Worm (Caenorhabditis elegans) whole organism, late embryonic: Measurements from ENCODE around the gene npp-23.
A peak's percentile ranks its signal among the peaks of the same experiment; 100 is the strongest.

ENCODE experiments used
- C08G9.2 ChIP-seq: sonication (generic microtip); optimal IDR thresholded peaks from 2 replicates; lab custom pipeline; 2016; ENCODE audit warnings: mild to moderate bottlenecking, missing genetic modification characterization, moderate library complexity, missing compliant biosample characterization
- F13H6.1 ChIP-seq: sonication (generic microtip); optimal IDR thresholded peaks from 2 replicates; lab custom pipeline; 2016; ENCODE audit warnings: missing genetic modification characterization, missing compliant biosample characterization
- K02D7.2 ChIP-seq: sonication (generic microtip); optimal IDR thresholded peaks from 2 replicates; lab custom pipeline; 2017; ENCODE audit warnings: mild to moderate bottlenecking, missing genetic modification characterization, missing compliant biosample characterization
- ahr-1 ChIP-seq: sonication (generic microtip); optimal IDR thresholded peaks from 2 replicates; lab custom pipeline; 2016; ENCODE audit warnings: missing genetic modification characterization, missing compliant biosample characterization
- ama-1 ChIP-seq: fragments of 150-350 bp; optimal IDR thresholded peaks from 2 replicates; lab custom pipeline; 2014
- ceh-14 ChIP-seq: sonication (generic microtip); optimal IDR thresholded peaks from 2 replicates; lab custom pipeline; 2016; ENCODE audit warnings: missing genotype, missing genetic modification characterization, missing compliant biosample characterization
- ceh-2 ChIP-seq: sonication (generic microtip); optimal IDR thresholded peaks from 2 replicates; lab custom pipeline; 2016; ENCODE audit warnings: missing genotype, missing genetic modification characterization, missing compliant biosample characterization
- ceh-24 ChIP-seq: sonication (generic microtip); optimal IDR thresholded peaks from 2 replicates; lab custom pipeline; 2016; ENCODE audit warnings: mild to moderate bottlenecking, missing genetic modification characterization, missing compliant biosample characterization
- ceh-30 ChIP-seq: fragments of 150-350 bp; optimal IDR thresholded peaks from 2 replicates; lab custom pipeline; 2014; ENCODE audit warnings: missing biosample characterization, missing genetic modification characterization
- ceh-34 ChIP-seq: sonication (generic microtip); optimal IDR thresholded peaks from 2 replicates; lab custom pipeline; 2016; ENCODE audit warnings: mild to moderate bottlenecking, missing genetic modification characterization, missing compliant biosample characterization
- ceh-45 ChIP-seq: fragments of 200-800 bp; sonication (Bioruptor generic); IDR thresholded peaks from 2 replicates; pipeline ENCODE4 v1.3.6; 2022; ENCODE audit warnings: missing genetic modification reagents, missing genetic modification characterization, missing compliant biosample characterization
- ceh-48 ChIP-seq: sonication (generic microtip); optimal IDR thresholded peaks from 2 replicates; lab custom pipeline; 2016; ENCODE audit warnings: missing genetic modification characterization, inconsistent platforms, missing compliant biosample characterization
- ceh-9 ChIP-seq: sonication (generic microtip); optimal IDR thresholded peaks from 2 replicates; lab custom pipeline; 2016; ENCODE audit warnings: mild to moderate bottlenecking, missing genetic modification characterization, inconsistent platforms, missing compliant biosample characterization
- che-1 ChIP-seq: sonication (generic microtip); optimal IDR thresholded peaks from 2 replicates; lab custom pipeline; 2016; ENCODE audit warnings: mild to moderate bottlenecking, missing genetic modification characterization, missing compliant biosample characterization
- dmd-4 ChIP-seq: sonication (generic microtip); optimal IDR thresholded peaks from 2 replicates; lab custom pipeline; 2016; ENCODE audit warnings: borderline replicate concordance, missing genetic modification characterization, missing compliant biosample characterization
- dve-1 ChIP-seq: sonication (generic microtip); optimal IDR thresholded peaks from 2 replicates; lab custom pipeline; 2017; ENCODE audit warnings: antibody characterized with exemption, mild to moderate bottlenecking, missing genetic modification characterization, missing compliant biosample characterization
- elt-2 ChIP-seq: sonication (generic microtip); optimal IDR thresholded peaks from 2 replicates; lab custom pipeline; 2016; ENCODE audit warnings: missing genetic modification reagents, missing genetic modification characterization, missing compliant biosample characterization
- ets-4 ChIP-seq: sonication (generic microtip); optimal IDR thresholded peaks from 2 replicates; lab custom pipeline; 2016; ENCODE audit warnings: missing genetic modification characterization, missing compliant biosample characterization
- eyg-1 ChIP-seq: sonication (generic microtip); optimal IDR thresholded peaks from 2 replicates; lab custom pipeline; 2016; ENCODE audit warnings: missing genotype, missing genetic modification characterization, missing compliant biosample characterization
- fax-1 ChIP-seq: sonication (generic microtip); optimal IDR thresholded peaks from 2 replicates; lab custom pipeline; 2016; ENCODE audit warnings: missing genotype, missing genetic modification characterization, missing compliant biosample characterization
- fkh-10 ChIP-seq: fragments of 150-350 bp; optimal IDR thresholded peaks from 2 replicates; lab custom pipeline; 2014; ENCODE audit warnings: missing biosample characterization, missing genetic modification reagents, missing genetic modification characterization
- fkh-6 ChIP-seq: sonication (generic microtip); optimal IDR thresholded peaks from 2 replicates; lab custom pipeline; 2016; ENCODE audit warnings: missing genetic modification characterization, missing compliant biosample characterization
- gmeb-2 ChIP-seq: sonication (generic microtip); optimal IDR thresholded peaks from 2 replicates; lab custom pipeline; 2016; ENCODE audit warnings: missing genetic modification characterization, inconsistent platforms, missing compliant biosample characterization
- hlh-13 ChIP-seq: fragments of 200-800 bp; sonication (Bioruptor generic); optimal IDR thresholded peaks from 2 replicates; lab custom pipeline; 2018; ENCODE audit warnings: mild to moderate bottlenecking, missing genetic modification characterization, missing compliant biosample characterization
- hlh-15 ChIP-seq: sonication (generic microtip); optimal IDR thresholded peaks from 2 replicates; lab custom pipeline; 2016; ENCODE audit warnings: missing genetic modification characterization, missing compliant biosample characterization
- hlh-6 ChIP-seq: sonication (generic microtip); optimal IDR thresholded peaks from 2 replicates; lab custom pipeline; 2016; ENCODE audit warnings: missing genotype, missing genetic modification characterization, missing compliant biosample characterization
- hlh-8 ChIP-seq: sonication (generic microtip); optimal IDR thresholded peaks from 2 replicates; lab custom pipeline; 2016; ENCODE audit warnings: missing genotype, missing genetic modification characterization, missing compliant biosample characterization
- mec-3 ChIP-seq: sonication (generic microtip); optimal IDR thresholded peaks from 2 replicates; lab custom pipeline; 2016; ENCODE audit warnings: borderline replicate concordance, missing genetic modification characterization, missing compliant biosample characterization
- pag-3 ChIP-seq: sonication (generic microtip); optimal IDR thresholded peaks from 2 replicates; lab custom pipeline; 2016; ENCODE audit warnings: missing compliant biosample characterization, missing genetic modification characterization, borderline replicate concordance
- pat-9 ChIP-seq: fragments of 200-800 bp; sonication (Bioruptor generic); optimal IDR thresholded peaks from 2 replicates; lab custom pipeline; 2018; ENCODE audit warnings: mild to moderate bottlenecking, missing genetic modification characterization, moderate library complexity, missing compliant biosample characterization
- pha-2 ChIP-seq: sonication (generic microtip); optimal IDR thresholded peaks from 2 replicates; lab custom pipeline; 2017; ENCODE audit warnings: mild to moderate bottlenecking, missing genetic modification characterization, missing compliant biosample characterization
- pha-4 ChIP-seq: fragments of 150-350 bp; optimal IDR thresholded peaks from 2 replicates; lab custom pipeline; 2018; ENCODE audit warnings: missing biosample characterization, missing genetic modification reagents, missing genetic modification characterization
- pqm-1 ChIP-seq: sonication (generic microtip); optimal IDR thresholded peaks from 2 replicates; lab custom pipeline; 2016; ENCODE audit warnings: missing genetic modification characterization, missing compliant biosample characterization
- ref-2 ChIP-seq: sonication (generic microtip); optimal IDR thresholded peaks from 2 replicates; lab custom pipeline; 2016; ENCODE audit warnings: missing genetic modification characterization, missing compliant biosample characterization
- sdc-2 ChIP-seq: sonication (generic microtip); optimal IDR thresholded peaks from 2 replicates; lab custom pipeline; 2016; ENCODE audit warnings: missing genotype, missing genetic modification characterization, missing compliant biosample characterization
- sox-2 ChIP-seq: fragments of 200-800 bp; sonication (Bioruptor generic); IDR thresholded peaks from 2 replicates; pipeline ENCODE4 v1.3.6; 2022; ENCODE audit warnings: missing genetic modification reagents, missing genetic modification characterization, missing compliant biosample characterization
- tbx-2 ChIP-seq: sonication (generic microtip); optimal IDR thresholded peaks from 2 replicates; lab custom pipeline; 2016; ENCODE audit warnings: missing genetic modification characterization, missing compliant biosample characterization
- ttx-3 ChIP-seq: sonication (generic microtip); optimal IDR thresholded peaks from 2 replicates; lab custom pipeline; 2016; ENCODE audit warnings: missing genetic modification reagents, missing genetic modification characterization, missing compliant biosample characterization
- unc-42 ChIP-seq: sonication (generic microtip); optimal IDR thresholded peaks from 2 replicates; lab custom pipeline; 2016; ENCODE audit warnings: missing genotype, missing genetic modification characterization, missing compliant biosample characterization
- unc-86 ChIP-seq: sonication (generic microtip); optimal IDR thresholded peaks from 2 replicates; lab custom pipeline; 2016; ENCODE audit warnings: missing genetic modification characterization, missing compliant biosample characterization

The npp-23 gene

DNA sequence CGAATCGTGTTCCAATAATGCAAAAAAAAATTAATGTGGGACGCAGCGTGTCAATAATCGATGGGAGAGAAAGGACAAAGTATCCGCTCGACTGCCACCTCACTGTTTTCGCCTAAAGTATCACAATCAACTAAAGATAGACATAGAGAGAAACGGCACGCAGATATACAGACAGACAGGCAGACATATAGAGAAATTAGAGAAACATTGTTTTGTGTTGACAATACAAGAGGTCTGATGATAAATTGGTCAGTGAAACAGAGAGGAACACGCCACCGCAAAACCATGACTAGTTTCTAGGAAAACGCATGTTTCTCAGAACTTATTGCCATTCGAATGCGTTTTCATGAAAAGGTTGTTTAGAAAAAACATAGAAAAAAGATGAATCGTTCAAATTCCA is 38.9 kb downstream of the npp-23 start, which contains the start of gene T28C6.8:
Gene T28C6.8, minus strand, starts transcription at position 137 of the 400 bp plus-strand sequence.
- no peak for TF ChIP-seq ceh-45 (GFP tag; lab: Robert Waterston, UW)
- TF ChIP-seq dve-1 (tag; lab: Kevin White, UChicago) = peak; percentile 5
- TF ChIP-seq che-1 (tag; lab: Kevin White, UChicago) = no peak

DNA sequence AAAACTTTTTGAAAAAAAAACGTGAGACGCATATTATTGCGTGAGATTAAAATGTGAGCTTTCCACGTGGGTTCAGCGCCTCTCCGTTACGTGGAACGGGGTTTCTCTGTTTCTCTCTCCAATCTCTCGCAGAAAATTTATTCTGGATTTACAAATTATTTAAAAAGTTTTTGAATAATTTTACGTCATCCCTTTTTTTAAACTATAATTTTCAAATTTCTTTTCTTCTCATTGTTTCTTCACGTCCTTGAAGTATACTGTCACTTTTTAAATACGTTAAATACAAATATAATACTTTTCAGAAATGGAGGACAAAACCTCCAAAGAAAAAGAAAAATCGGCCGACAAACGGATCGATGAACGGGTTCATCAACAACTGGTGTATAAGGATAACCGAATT is 42.0 kb downstream of the npp-23 start, which contains the start of gene T28C6.7:
Gene T28C6.7, plus strand, starts transcription at position 301 of the 400 bp plus-strand sequence.
- TF ChIP-seq hlh-13 (GFP tag; lab: Kevin White, UChicago) = no peak
- no peak for TF ChIP-seq ceh-14
- TF ChIP-seq mec-3 = no peak
- TF ChIP-seq C08G9.2 = no peak
- TF ChIP-seq fax-1 (tag; lab: Kevin White, UChicago) = no peak
- no peak for TF ChIP-seq K02D7.2 (tag; lab: Kevin White, UChicago)
- TF ChIP-seq unc-42 (tag; lab: Kevin White, UChicago) = no peak
- TF ChIP-seq ceh-45 (GFP tag; lab: Robert Waterston, UW) = no peak
- TF ChIP-seq pat-9 (tag; lab: Kevin White, UChicago) = no peak
- TF ChIP-seq ceh-48 (tag; lab: Kevin White, UChicago) = no peak
- no peak for TF ChIP-seq ama-1 (lab: Kevin White, UChicago)
- no peak for TF ChIP-seq hlh-15
- TF ChIP-seq ceh-9 = no peak

DNA sequence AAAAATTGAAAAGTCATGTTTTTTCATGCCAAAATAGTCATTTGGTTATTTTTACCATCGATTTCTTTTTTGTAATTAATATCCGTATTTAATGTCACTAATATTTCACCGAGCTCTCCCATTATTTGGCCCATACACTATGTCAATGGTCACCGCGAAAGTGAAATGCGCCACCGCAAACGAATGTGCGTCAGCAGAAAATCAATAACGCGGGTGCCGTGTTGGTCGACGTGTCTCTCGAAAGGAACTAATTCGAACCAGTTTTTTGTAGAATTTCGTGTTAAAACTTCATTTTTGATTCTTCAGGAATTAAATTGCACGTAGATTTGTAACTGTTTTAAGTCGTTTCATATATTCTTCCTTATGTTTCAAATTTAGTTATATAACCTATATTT is 42.9 kb downstream of the npp-23 start:
- TF ChIP-seq ceh-48 (tag; lab: Kevin White, UChicago) (peak; percentile 88), ceh-30 (tag; lab: Kevin White, UChicago) (no peak)

DNA sequence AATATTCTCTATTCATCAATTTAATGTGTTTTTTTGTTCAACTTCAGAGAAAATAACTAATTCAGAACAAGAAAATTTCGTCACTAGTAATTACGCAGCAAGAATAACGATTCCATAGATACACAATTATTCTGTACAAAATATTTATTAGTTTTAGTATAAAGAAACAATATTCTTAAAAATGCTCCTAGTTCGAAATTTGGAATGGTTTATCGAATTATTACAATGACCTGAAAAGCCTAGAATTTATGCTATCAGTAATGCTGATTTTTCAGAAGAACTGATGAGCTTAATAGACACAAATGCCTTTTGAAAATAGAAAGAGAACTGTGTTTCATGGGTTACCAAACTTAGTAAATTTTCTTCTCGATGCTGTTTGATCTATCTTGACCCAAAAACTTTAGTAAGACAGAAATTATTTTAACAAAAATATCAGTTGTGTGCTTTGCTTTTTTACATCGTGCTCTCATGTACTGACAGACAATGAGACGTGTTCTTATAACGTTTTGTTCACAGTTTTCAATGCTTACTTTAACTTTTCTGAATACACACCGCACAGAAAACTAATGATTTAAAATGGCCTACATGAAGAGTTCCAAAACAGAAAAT is 43.4 kb downstream of the npp-23 start:
- TF ChIP-seq ttx-3 (tag; lab: Kevin White, UChicago) (no peak), tbx-2 (no peak), pha-4 (tag; lab: Kevin White, UChicago) (no peak), pqm-1 (tag; lab: Kevin White, UChicago) (no peak), sdc-2 (tag; lab: Kevin White, UChicago) (no peak), gmeb-2 (no peak), hlh-8 (no peak), fkh-10 (GFP tag; lab: Kevin White, UChicago) (no peak), ref-2 (tag; lab: Kevin White, UChicago) (no peak), eyg-1 (tag; lab: Kevin White, UChicago) (no peak)

DNA sequence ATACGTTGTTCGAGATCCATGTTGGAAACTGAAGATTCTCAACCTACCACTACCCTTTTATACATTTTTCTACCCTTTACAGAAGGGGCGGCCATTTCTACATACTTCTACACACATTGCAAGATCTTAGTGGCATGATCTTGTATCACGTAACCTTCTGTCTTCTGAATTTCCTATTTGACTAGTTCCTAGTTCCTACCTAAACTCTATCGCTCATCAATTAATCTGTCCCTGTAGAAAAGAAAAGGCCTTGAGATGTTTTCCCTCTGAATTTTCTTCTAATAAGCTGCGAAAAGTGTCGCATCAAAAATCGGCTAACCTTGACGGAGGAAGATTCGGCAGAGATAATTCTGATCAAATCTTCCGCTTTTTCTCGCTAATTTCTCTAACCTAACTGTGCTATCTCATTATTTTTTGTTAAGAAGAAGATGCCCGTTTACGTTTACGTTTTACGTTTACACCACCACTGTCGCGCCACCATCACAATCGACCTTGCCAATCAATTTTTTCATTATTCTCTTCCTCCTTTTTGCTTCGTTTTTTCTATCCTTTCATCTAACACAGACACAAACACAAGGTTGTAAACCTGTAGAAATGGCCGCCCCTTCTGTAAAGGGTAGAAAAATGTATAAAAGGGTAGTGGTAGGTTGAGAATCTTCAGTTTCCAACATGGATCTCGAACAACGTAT is 45.2 kb downstream of the npp-23 start, which contains the start of the genes col-117 and col-3:
Gene col-117, minus strand, starts transcription at position 51 of the 689 bp plus-strand sequence.
Gene col-3, plus strand, starts transcription at position 639 of the 689 bp plus-strand sequence.
- TF ChIP-seq pha-2 (tag; lab: Kevin White, UChicago) (no peak), ahr-1 (no peak), pag-3 (tag; lab: Kevin White, UChicago) (no peak), F13H6.1 (tag; lab: Kevin White, UChicago) (no peak), gmeb-2 (no peak), elt-2 (tag; lab: Kevin White, UChicago) (no peak), ets-4 (tag; lab: Kevin White, UChicago) (no peak), hlh-6 (tag; lab: Kevin White, UChicago) (no peak), fax-1 (tag; lab: Kevin White, UChicago) (no peak), sdc-2 (tag; lab: Kevin White, UChicago) (no peak), ceh-2 (tag; lab: Kevin White, UChicago) (no peak), unc-42 (tag; lab: Kevin White, UChicago) (no peak), ceh-34 (no peak), ceh-24 (no peak), sox-2 (no peak), pat-9 (tag; lab: Kevin White, UChicago) (no peak), unc-86 (tag; lab: Kevin White, UChicago) (no peak), fkh-6 (no peak), dmd-4 (tag; lab: Kevin White, UChicago) (no peak), ceh-9 (no peak)
